Fruit fly (Drosophila melanogaster) S2 (cell line): ENCODE results near the gene Jon65Aiii.

Source experiments
- CG8478 ChIP-seq: fragments of >200 bp; optimal IDR thresholded peaks from 2 replicates; lab custom pipeline; 2018
- CTCF ChIP-seq, 2 experiments: fragments of >200 bp; optimal IDR thresholded peaks; 2 replicates each; lab custom pipeline; 2018

DNA sequence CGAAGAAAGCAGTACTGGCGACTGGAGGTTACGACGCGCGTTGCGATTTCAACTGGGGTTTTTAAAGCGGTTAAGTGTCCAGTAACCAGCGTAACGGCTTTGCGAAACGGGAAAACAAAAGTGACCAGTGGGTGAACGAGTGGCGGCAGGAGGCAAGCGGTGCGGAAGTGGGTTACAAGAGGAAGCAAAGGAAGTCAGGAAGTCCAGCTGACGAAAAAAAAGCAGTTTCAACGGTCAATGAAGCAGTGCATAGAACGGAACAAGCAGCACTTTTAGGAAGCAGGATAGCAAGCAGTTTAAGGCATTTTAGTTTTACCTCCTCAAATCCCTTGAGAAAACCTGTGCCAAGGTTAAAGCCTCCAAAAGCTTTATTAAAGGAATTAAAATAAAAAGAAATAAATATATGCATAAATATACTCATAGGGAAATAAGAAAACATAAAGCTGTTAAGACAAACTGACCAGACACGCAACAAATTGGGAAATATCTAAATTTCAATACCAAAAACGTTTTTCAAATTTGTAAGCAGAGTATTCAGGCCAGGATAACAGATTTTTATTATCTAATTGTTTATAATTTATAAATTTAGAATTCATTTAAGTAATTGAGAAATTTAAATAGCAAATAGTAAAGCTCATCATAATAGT, 8.6 kb downstream of the Jon65Aiii start, which contains the start of gene CG6592:
- TF ChIP-seq CG8478 (lab: Kevin White, UChicago) (no peak), CTCF (optimal IDR thresholded peaks at IDR 0.05; lab: Kevin White, UChicago) (peak; percentile 61 to 65)
